Worm (Caenorhabditis elegans) whole organism, L4 larva: Measurements from ENCODE around the gene F15E6.5.

Experiments
- dmd-8 ChIP-seq: fragments of 200-800 bp; sonication (Bioruptor generic); IDR thresholded peaks from 2 replicates; pipeline ENCODE4 v1.3.6; 2022; ENCODE audit warnings: missing genetic modification characterization, missing compliant biosample characterization
- fkh-10 ChIP-seq: fragments of 150-350 bp; optimal IDR thresholded peaks from 2 replicates; lab custom pipeline; 2014; ENCODE audit warnings: missing biosample characterization, missing genetic modification reagents, missing genetic modification characterization
- fos-1 ChIP-seq: fragments of 150-350 bp; optimal IDR thresholded peaks from 2 replicates; lab custom pipeline; 2014; ENCODE audit warnings: missing biosample characterization, missing genetic modification characterization
- lin-15B ChIP-seq: fragments of 150-350 bp; sonication (generic microtip); optimal IDR thresholded peaks from 3 replicates; lab custom pipeline; 2014; ENCODE audit warnings: missing biosample characterization, missing genetic modification characterization
- lin-29 ChIP-seq: fragments of 200-800 bp; sonication (Bioruptor generic); IDR thresholded peaks from 2 replicates; pipeline ENCODE4 v1.3.6; 2022; ENCODE audit warnings: missing genetic modification reagents, missing genetic modification characterization, missing compliant biosample characterization
- lin-38 ChIP-seq: fragments of 200-800 bp; sonication (Bioruptor generic); IDR thresholded peaks from 2 replicates; pipeline ENCODE4 v1.3.6; 2022; ENCODE audit warnings: missing genetic modification reagents, missing genetic modification characterization, missing compliant biosample characterization
- nhr-237 ChIP-seq: sonication (generic microtip); optimal IDR thresholded peaks from 2 replicates; lab custom pipeline; 2017; ENCODE audit warnings: missing biosample characterization, missing genetic modification characterization
- nhr-25 ChIP-seq: sonication (generic microtip); optimal IDR thresholded peaks from 2 replicates; lab custom pipeline; 2017; ENCODE audit warnings: missing genetic modification characterization, mild to moderate bottlenecking, missing compliant biosample characterization, antibody characterized with exemption, moderate library complexity, borderline replicate concordance; ENCODE audit not compliant: insufficient read depth

- TF ChIP-seq lin-15B (no peak), dmd-8 (GFP tag; lab: Robert Waterston, UW) (no peak), fkh-10 (GFP tag; lab: Kevin White, UChicago) (no peak), nhr-25 (tag; lab: Kevin White, UChicago) (no peak), nhr-237 (tag; lab: Kevin White, UChicago) (no peak), fos-1 (tag; lab: Kevin White, UChicago) (no peak), lin-38 (GFP tag; lab: Robert Waterston, UW) (no peak), lin-29 (no peak)
These were observed 29.9 kb upstream of the F15E6.5 start for ce11 chrIV:4259433-4259832.
